Worm (Caenorhabditis elegans): ENCODE results near the gene ZC504.1.
A peak's percentile ranks its signal among the peaks of the same experiment; 100 is the strongest.

Gene ZC504.1

ce11 chrX:10393362-10393761 is 13.6 kb upstream of the ZC504.1 start:
- TF ChIP-seq ceh-16 (tag; optimal IDR thresholded peaks at IDR 0.05) (no peak), blmp-1 (tag; optimal IDR thresholded peaks at IDR 0.05; ENCODE audit: insufficient read depth) (no peak), nhr-12 (tag; optimal IDR thresholded peaks at IDR 0.05) (no peak), snpc-4 (tag; optimal IDR thresholded peaks at IDR 0.05) (no peak), ZK546.5 (tag; optimal IDR thresholded peaks at IDR 0.05) (no peak), nhr-23 (tag; optimal IDR thresholded peaks at IDR 0.05) (no peak), Y55F3AM.14 (GFP tag; optimal IDR thresholded peaks at IDR 0.05) (no peak), lin-39 (tag; optimal IDR thresholded peaks at IDR 0.05) (no peak), lin-13 (GFP tag; optimal IDR thresholded peaks at IDR 0.05) (no peak), nhr-129 (tag; optimal IDR thresholded peaks at IDR 0.05) (no peak), nhr-237 (tag; optimal IDR thresholded peaks at IDR 0.05) (no peak), peb-1 (tag; optimal IDR thresholded peaks at IDR 0.05) (no peak), zag-1 (tag; optimal IDR thresholded peaks at IDR 0.05) (no peak), nhr-11 (tag; optimal IDR thresholded peaks at IDR 0.05) (no peak), nhr-25 (tag; optimal IDR thresholded peaks at IDR 0.05) (no peak), fos-1 (tag; optimal IDR thresholded peaks at IDR 0.05) (no peak), egl-27 (tag; optimal IDR thresholded peaks at IDR 0.05) (no peak), unc-62 (GFP tag; optimal IDR thresholded peaks at IDR 0.05) (no peak), elt-3 (tag; optimal IDR thresholded peaks at IDR 0.05) (no peak)

- no peak for TF ChIP-seq nhr-11 (tag; optimal IDR thresholded peaks at IDR 0.05)
- no peak for TF ChIP-seq lin-13 (GFP tag; optimal IDR thresholded peaks at IDR 0.05)
- no peak for TF ChIP-seq nhr-237 (tag; optimal IDR thresholded peaks at IDR 0.05)
- peak; percentile 65 for TF ChIP-seq sma-9 (GFP tag; optimal IDR thresholded peaks at IDR 0.05)
- no peak for TF ChIP-seq sma-9 (tag; optimal IDR thresholded peaks at IDR 0.05)
- peak; percentile 49 for TF ChIP-seq fos-1 (tag; optimal IDR thresholded peaks at IDR 0.05)
- no peak for TF ChIP-seq lin-11 (tag; optimal IDR thresholded peaks at IDR 0.05)
- no peak for TF ChIP-seq lsy-2 (tag; optimal IDR thresholded peaks at IDR 0.05)
- TF ChIP-seq Y55F3AM.14 (GFP tag; optimal IDR thresholded peaks at IDR 0.05) = no peak
- TF ChIP-seq nhr-129 (tag; optimal IDR thresholded peaks at IDR 0.05) = peak; percentile 71
- no peak for TF ChIP-seq mbf-1 (tag; optimal IDR thresholded peaks at IDR 0.05)
- no peak for TF ChIP-seq nhr-12 (tag; optimal IDR thresholded peaks at IDR 0.05)
- no peak for TF ChIP-seq nhr-21 (tag; optimal IDR thresholded peaks at IDR 0.05)
- no peak for TF ChIP-seq R02D3.7 (tag; optimal IDR thresholded peaks at IDR 0.05)
- no peak for TF ChIP-seq unc-62 (GFP tag; optimal IDR thresholded peaks at IDR 0.05)
- TF ChIP-seq sma-3 (GFP tag; optimal IDR thresholded peaks at IDR 0.05) = no peak
- peak; percentile 30 for TF ChIP-seq C34F6.9 (tag; optimal IDR thresholded peaks at IDR 0.05)
- TF ChIP-seq peb-1 (tag; optimal IDR thresholded peaks at IDR 0.05) = no peak
- TF ChIP-seq gmeb-1 (tag; optimal IDR thresholded peaks at IDR 0.05) = no peak
- peak; percentile 48 for TF ChIP-seq sem-4 (tag; optimal IDR thresholded peaks at IDR 0.05)
- no peak for TF ChIP-seq ceh-82 (tag; optimal IDR thresholded peaks at IDR 0.05)
- no peak for TF ChIP-seq blmp-1 (tag; optimal IDR thresholded peaks at IDR 0.05; ENCODE audit: insufficient read depth)
- TF ChIP-seq nhr-25 (tag; optimal IDR thresholded peaks at IDR 0.05) = no peak
- no peak for TF ChIP-seq ZK546.5 (tag; optimal IDR thresholded peaks at IDR 0.05)
- no peak for TF ChIP-seq aly-2 (tag; optimal IDR thresholded peaks at IDR 0.05)
- no peak for TF ChIP-seq nhr-77 (tag; optimal IDR thresholded peaks at IDR 0.05)
- no peak for TF ChIP-seq mdl-1 (tag; optimal IDR thresholded peaks at IDR 0.05)
- TF ChIP-seq ceh-16 (tag; optimal IDR thresholded peaks at IDR 0.05) = no peak
- TF ChIP-seq skn-1 (tag; optimal IDR thresholded peaks at IDR 0.05) = no peak
- TF ChIP-seq dmd-4 (tag; optimal IDR thresholded peaks at IDR 0.05) = no peak
- peak; percentile 85 for TF ChIP-seq F13H6.1 (tag; optimal IDR thresholded peaks at IDR 0.05)
- no peak for TF ChIP-seq egl-27 (tag; optimal IDR thresholded peaks at IDR 0.05)
- TF ChIP-seq ama-1 (optimal IDR thresholded peaks at IDR 0.05) = no peak
- TF ChIP-seq zag-1 (tag; optimal IDR thresholded peaks at IDR 0.05) = no peak
- no peak for TF ChIP-seq nhr-10 (tag; optimal IDR thresholded peaks at IDR 0.05)
- TF ChIP-seq nhr-6 (tag; optimal IDR thresholded peaks at IDR 0.05) = no peak
- TF ChIP-seq elt-1 (tag; optimal IDR thresholded peaks at IDR 0.05) = no peak
- TF ChIP-seq ztf-1 (GFP tag; conservative IDR thresholded peaks at IDR 0.05) = no peak
- no peak for TF ChIP-seq nhr-23 (tag; optimal IDR thresholded peaks at IDR 0.05)
- TF ChIP-seq elt-3 (tag; optimal IDR thresholded peaks at IDR 0.05) = no peak
- no peak for TF ChIP-seq alr-1 (tag; optimal IDR thresholded peaks at IDR 0.05)
- TF ChIP-seq mab-5 (tag; optimal IDR thresholded peaks at IDR 0.05) = peak; percentile 31
- TF ChIP-seq crh-2 (tag; optimal IDR thresholded peaks at IDR 0.05) = no peak
Observed at ce11 chrX:10394238-10394637, 12.7 kb upstream of the ZC504.1 start.

All from whole organism, L2 larva.